Worm (Caenorhabditis elegans) whole organism, young adult: ENCODE measurements around the gene ceh-93.
A peak's percentile ranks its signal among the peaks of the same experiment; 100 is the strongest.

ENCODE experiments used
- B0035.1 ChIP-seq: sonication (generic microtip); optimal IDR thresholded peaks from 2 replicates; lab custom pipeline; 2016; ENCODE audit warnings: missing genetic modification characterization, mild to moderate bottlenecking, missing compliant biosample characterization, missing genotype, missing genetic modification reagents
- F22D6.2 ChIP-seq: sonication (generic microtip); optimal IDR thresholded peaks from 2 replicates; lab custom pipeline; 2016; ENCODE audit warnings: mild to moderate bottlenecking, missing genetic modification characterization, missing compliant biosample characterization
- F23B12.7 ChIP-seq: sonication (generic microtip); optimal IDR thresholded peaks from 2 replicates; lab custom pipeline; 2017; ENCODE audit warnings: missing genetic modification characterization, mild to moderate bottlenecking, missing compliant biosample characterization, antibody characterized with exemption, moderate library complexity; ENCODE audit not compliant: insufficient read depth
- F37B4.10 ChIP-seq: fragments of 200-800 bp; sonication (Bioruptor generic); IDR thresholded peaks from 2 replicates; pipeline ENCODE4 v1.3.6; 2022; ENCODE audit warnings: missing genetic modification characterization, missing compliant biosample characterization
- F39B2.1 ChIP-seq: fragments of 200-800 bp; sonication (Bioruptor generic); IDR thresholded peaks from 2 replicates; pipeline ENCODE4 v1.3.6; 2022; ENCODE audit warnings: missing genetic modification reagents, missing genetic modification characterization, missing compliant biosample characterization
- F49E8.2 ChIP-seq: sonication (generic microtip); optimal IDR thresholded peaks from 3 replicates; lab custom pipeline; 2017; ENCODE audit warnings: missing genetic modification characterization, mild to moderate bottlenecking, missing compliant biosample characterization, antibody characterized with exemption, moderate library complexity; ENCODE audit not compliant: insufficient read depth
- F57C9.4 ChIP-seq: sonication (generic microtip); optimal IDR thresholded peaks from 2 replicates; lab custom pipeline; 2017; ENCODE audit warnings: mild to moderate bottlenecking, missing genetic modification characterization, missing compliant biosample characterization
- K11D2.4 ChIP-seq: fragments of 200-800 bp; sonication (Bioruptor generic); IDR thresholded peaks from 2 replicates; pipeline ENCODE4 v1.3.6; 2022; ENCODE audit warnings: missing genetic modification reagents, missing genetic modification characterization, missing compliant biosample characterization
- Y53F4B.3 ChIP-seq: fragments of 200-800 bp; sonication (Bioruptor generic); IDR thresholded peaks from 2 replicates; pipeline ENCODE4 v1.3.6; 2022; ENCODE audit warnings: missing genetic modification reagents, missing genetic modification characterization, missing compliant biosample characterization
- Y53G8AR.9 ChIP-seq: fragments of 200-800 bp; sonication (Bioruptor generic); conservative IDR thresholded peaks from 2 replicates; pipeline ENCODE4 v1.3.6; 2022; ENCODE audit warnings: missing genetic modification reagents, missing genetic modification characterization, missing compliant biosample characterization
- aptf-3 ChIP-seq: fragments of 200-800 bp; sonication (Bioruptor generic); IDR thresholded peaks from 2 replicates; pipeline ENCODE4 v1.3.6; 2022; ENCODE audit warnings: missing genetic modification characterization, missing compliant biosample characterization
- attf-5 ChIP-seq: fragments of 200-800 bp; sonication (Bioruptor generic); optimal IDR thresholded peaks from 2 replicates; lab custom pipeline; 2018; ENCODE audit warnings: mild to moderate bottlenecking, missing genetic modification characterization, missing compliant biosample characterization
- bed-2 ChIP-seq: fragments of 200-800 bp; sonication (Bioruptor generic); IDR thresholded peaks from 2 replicates; pipeline ENCODE4 v1.3.6; 2022; ENCODE audit warnings: missing genetic modification reagents, missing genetic modification characterization, missing compliant biosample characterization
- cebp-2 ChIP-seq: fragments of 200-800 bp; sonication (Bioruptor generic); IDR thresholded peaks from 2 replicates; pipeline ENCODE4 v1.3.6; 2022; ENCODE audit warnings: missing genetic modification characterization, missing compliant biosample characterization
- ceh-79 ChIP-seq: sonication (generic microtip); optimal IDR thresholded peaks from 2 replicates; lab custom pipeline; 2017; ENCODE audit warnings: mild to moderate bottlenecking, missing genetic modification characterization, missing compliant biosample characterization
- ceh-91 ChIP-seq: fragments of 200-800 bp; sonication (Bioruptor generic); IDR thresholded peaks from 2 replicates; pipeline ENCODE4 v1.3.6; 2022; ENCODE audit warnings: missing genetic modification reagents, missing genetic modification characterization, missing compliant biosample characterization
- die-1 ChIP-seq: sonication (generic microtip); optimal IDR thresholded peaks from 2 replicates; lab custom pipeline; 2016; ENCODE audit warnings: missing genotype, mild to moderate bottlenecking, missing genetic modification characterization, missing compliant biosample characterization
- dpl-1 ChIP-seq: fragments of 150-350 bp; optimal IDR thresholded peaks from 2 replicates; lab custom pipeline; 2014; ENCODE audit warnings: missing biosample characterization, missing genetic modification reagents, missing genetic modification characterization
- fkh-3 ChIP-seq: sonication (generic microtip); optimal IDR thresholded peaks from 2 replicates; lab custom pipeline; 2016; ENCODE audit warnings: mild to moderate bottlenecking, missing genetic modification characterization, missing compliant biosample characterization
- hlh-26 ChIP-seq: fragments of 200-800 bp; sonication (Bioruptor generic); conservative IDR thresholded peaks from 2 replicates; pipeline ENCODE4 v1.3.6; 2022; ENCODE audit warnings: missing genetic modification reagents, missing genetic modification characterization, missing compliant biosample characterization
- lag-1 ChIP-seq: fragments of 200-800 bp; sonication (Bioruptor generic); IDR thresholded peaks from 2 replicates; pipeline ENCODE4 v1.3.6; 2022; ENCODE audit warnings: missing genetic modification reagents, missing genetic modification characterization, missing compliant biosample characterization
- let-526 ChIP-seq: fragments of 200-800 bp; sonication (Bioruptor generic); IDR thresholded peaks from 2 replicates; pipeline ENCODE4 v1.3.6; 2022; ENCODE audit warnings: missing genetic modification reagents, missing genetic modification characterization, missing compliant biosample characterization
- let-607 ChIP-seq, 2 experiments: fragments of 200-800 bp in 1 of 2; sonication (Bioruptor generic) in 1 of 2; sonication (generic microtip) in 1 of 2; optimal IDR thresholded peaks; 2 replicates each; lab custom pipeline; 2016 to 2018; ENCODE audit warnings: mild to moderate bottlenecking in 2 of 2, missing compliant biosample characterization in 2 of 2, missing genetic modification characterization in 2 of 2, moderate library complexity in 2 of 2, missing genotype in 1 of 2
- lin-26 ChIP-seq: fragments of 200-800 bp; sonication (Bioruptor generic); IDR thresholded peaks from 2 replicates; pipeline ENCODE4 v1.3.6; 2022; ENCODE audit warnings: missing genetic modification reagents, missing genetic modification characterization, missing compliant biosample characterization
- lin-35 ChIP-seq, 3 experiments: fragments of 150-350 bp in 2 of 3; sonication (generic microtip) in 1 of 3; optimal IDR thresholded peaks; 2 replicates each; lab custom pipeline; 2014 to 2018; ENCODE audit warnings: missing biosample characterization in 3 of 3, missing genetic modification characterization in 3 of 3, missing genetic modification reagents in 3 of 3
- lin-40 ChIP-seq: sonication (generic microtip); optimal IDR thresholded peaks from 2 replicates; lab custom pipeline; 2016; ENCODE audit warnings: missing genetic modification characterization, mild to moderate bottlenecking, missing compliant biosample characterization, missing genotype, missing genetic modification reagents
- lir-1 ChIP-seq: fragments of 200-800 bp; sonication (Bioruptor generic); conservative IDR thresholded peaks from 2 replicates; pipeline ENCODE4 v1.3.6; 2022; ENCODE audit warnings: missing genetic modification reagents, missing genetic modification characterization, missing compliant biosample characterization
- lsy-27 ChIP-seq: sonication (generic microtip); optimal IDR thresholded peaks from 2 replicates; lab custom pipeline; 2017; ENCODE audit warnings: missing genetic modification characterization, mild to moderate bottlenecking, missing compliant biosample characterization, antibody characterized with exemption, missing genotype, borderline replicate concordance; ENCODE audit not compliant: insufficient read depth
- madf-10 ChIP-seq: sonication (generic microtip); optimal IDR thresholded peaks from 2 replicates; lab custom pipeline; 2016; ENCODE audit warnings: mild to moderate bottlenecking, missing genetic modification characterization, missing compliant biosample characterization
- mel-28 ChIP-seq: sonication (generic microtip); optimal IDR thresholded peaks from 2 replicates; lab custom pipeline; 2016; ENCODE audit warnings: borderline replicate concordance, mild to moderate bottlenecking, missing genetic modification characterization, missing compliant biosample characterization
- mes-4 ChIP-seq: sonication (generic microtip); optimal IDR thresholded peaks from 2 replicates; lab custom pipeline; 2016; ENCODE audit warnings: missing genotype, missing genetic modification characterization, missing compliant biosample characterization
- mxl-1 ChIP-seq: sonication (generic microtip); optimal IDR thresholded peaks from 2 replicates; lab custom pipeline; 2016; ENCODE audit warnings: missing genetic modification characterization, missing compliant biosample characterization
- nfyb-1 ChIP-seq: fragments of 200-800 bp; sonication (Bioruptor generic); IDR thresholded peaks from 2 replicates; pipeline ENCODE4 v1.3.6; 2022; ENCODE audit warnings: missing genetic modification reagents, missing genetic modification characterization, missing compliant biosample characterization
- nhr-179 ChIP-seq: sonication (generic microtip); optimal IDR thresholded peaks from 2 replicates; lab custom pipeline; 2016; ENCODE audit warnings: mild to moderate bottlenecking, missing genetic modification characterization, missing compliant biosample characterization
- nhr-80 ChIP-seq: sonication (generic microtip); optimal IDR thresholded peaks from 2 replicates; lab custom pipeline; 2016; ENCODE audit warnings: missing genetic modification characterization, missing compliant biosample characterization
- rec-8 ChIP-seq, 2 experiments: sonication (generic microtip); optimal IDR thresholded peaks; 2 replicates each; lab custom pipeline; 2016; ENCODE audit warnings: mild to moderate bottlenecking in 2 of 2, missing genetic modification characterization in 2 of 2, missing genetic modification reagents in 2 of 2, missing genotype in 2 of 2, missing biosample characterization in 1 of 2, missing compliant biosample characterization in 1 of 2, moderate library complexity in 1 of 2
- rpc-1 ChIP-seq, 2 experiments: fragments of 150-350 bp in 1 of 2; sonication (generic microtip) in 1 of 2; optimal IDR thresholded peaks; 2 replicates each; lab custom pipeline; 2014 to 2018; ENCODE audit warnings: missing biosample characterization in 1 of 2, missing genetic modification characterization in 1 of 2, missing genetic modification reagents in 1 of 2, missing genotype in 1 of 2
- snpc-1.3 ChIP-seq: sonication (generic microtip); optimal IDR thresholded peaks from 2 replicates; lab custom pipeline; 2017; ENCODE audit warnings: missing genetic modification characterization, mild to moderate bottlenecking, missing compliant biosample characterization, antibody characterized with exemption, moderate library complexity, missing genotype, missing genetic modification reagents; ENCODE audit not compliant: insufficient read depth
- somi-1 ChIP-seq: fragments of 200-800 bp; sonication (Bioruptor generic); optimal IDR thresholded peaks from 2 replicates; lab custom pipeline; 2018; ENCODE audit warnings: mild to moderate bottlenecking, missing genetic modification characterization, missing compliant biosample characterization
- tbp1 ChIP-seq: fragments of 200-800 bp; sonication (Bioruptor generic); optimal IDR thresholded peaks from 2 replicates; lab custom pipeline; 2018; ENCODE audit warnings: mild to moderate bottlenecking, missing genetic modification characterization, missing compliant biosample characterization
- ztf-25 ChIP-seq: fragments of 200-800 bp; sonication (Bioruptor generic); IDR thresholded peaks from 2 replicates; pipeline ENCODE4 v1.3.6; 2022; ENCODE audit warnings: missing genetic modification reagents, missing genetic modification characterization, missing compliant biosample characterization
- ztf-28 ChIP-seq: fragments of 200-800 bp; sonication (Bioruptor generic); IDR thresholded peaks from 2 replicates; pipeline ENCODE4 v1.3.6; 2022; ENCODE audit warnings: missing genetic modification reagents, missing genetic modification characterization, missing compliant biosample characterization
- ztf-3 ChIP-seq: fragments of 200-800 bp; sonication (Bioruptor generic); optimal IDR thresholded peaks from 2 replicates; lab custom pipeline; 2018; ENCODE audit warnings: mild to moderate bottlenecking, missing genetic modification characterization, missing compliant biosample characterization
- ztf-6 ChIP-seq: fragments of 200-800 bp; sonication (Bioruptor generic); IDR thresholded peaks from 2 replicates; pipeline ENCODE4 v1.3.6; 2022; ENCODE audit warnings: missing genetic modification reagents, missing genetic modification characterization, missing compliant biosample characterization

Gene ceh-93

ce11 chrX:381029-381428, 7.6 kb downstream of the ceh-93 start (continued):
- TF ChIP-seq bed-2 (GFP tag; lab: Robert Waterston, UW) (no peak), ztf-3 (GFP tag; lab: Kevin White, UChicago) (no peak), lsy-27 (tag; lab: Kevin White, UChicago) (no peak), lin-40 (peak; percentile 26), lag-1 (GFP tag; lab: Robert Waterston, UW) (no peak), ztf-25 (GFP tag; lab: Robert Waterston, UW) (no peak), attf-5 (peak; percentile 45), nhr-179 (tag; lab: Kevin White, UChicago) (no peak), lin-26 (GFP tag; lab: Robert Waterston, UW) (no peak), K11D2.4 (GFP tag; lab: Robert Waterston, UW) (no peak), B0035.1 (tag; lab: Kevin White, UChicago) (no peak), lir-1 (no peak), let-526 (GFP tag; lab: Robert Waterston, UW) (no peak), mxl-1 (tag; lab: Kevin White, UChicago) (no peak), ztf-6 (GFP tag; lab: Robert Waterston, UW) (no peak), fkh-3 (tag; lab: Kevin White, UChicago) (no peak), F39B2.1 (GFP tag; lab: Robert Waterston, UW) (no peak), nfyb-1 (GFP tag; lab: Robert Waterston, UW) (no peak), F37B4.10 (GFP tag; lab: Robert Waterston, UW) (no peak), F23B12.7 (tag; lab: Kevin White, UChicago) (no peak), ceh-79 (tag; lab: Kevin White, UChicago) (no peak), cebp-2 (no peak), let-607 (tag; optimal IDR thresholded peaks at IDR 0.05; lab: Kevin White, UChicago) (peak; percentile 57 to 62), die-1 (tag; lab: Kevin White, UChicago) (no peak), aptf-3 (GFP tag; lab: Robert Waterston, UW) (no peak), ztf-28 (no peak), F22D6.2 (tag; lab: Kevin White, UChicago) (no peak), snpc-1.3 (tag; lab: Kevin White, UChicago) (no peak), nhr-80 (tag; lab: Kevin White, UChicago) (peak; percentile 16), hlh-26 (GFP tag; lab: Robert Waterston, UW) (no peak), rec-8 (tag; optimal IDR thresholded peaks at IDR 0.05; lab: Kevin White, UChicago) (no peak), Y53F4B.3 (GFP tag; lab: Robert Waterston, UW) (no peak), mes-4 (no peak), madf-10 (tag; lab: Kevin White, UChicago) (no peak), F49E8.2 (tag; lab: Kevin White, UChicago) (no peak)

DNA sequence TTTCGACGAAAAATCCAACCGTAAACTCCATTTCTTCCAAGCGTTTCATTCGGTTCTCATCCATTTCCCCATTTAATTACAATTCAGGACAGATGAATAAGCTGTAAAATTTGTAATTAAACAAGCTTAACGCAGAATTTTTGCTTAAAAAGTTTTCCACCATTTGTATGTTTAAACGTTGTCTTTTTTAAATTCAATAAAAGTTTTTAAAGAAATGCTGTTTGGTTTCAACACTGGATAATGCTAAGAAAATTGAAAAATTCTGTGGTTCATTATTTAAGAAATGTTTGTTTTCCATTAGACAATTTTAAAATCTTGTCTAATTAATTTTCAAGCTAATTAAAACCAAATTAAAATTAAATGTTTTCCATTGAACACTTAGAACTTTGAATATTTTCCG, 8.1 kb downstream of the ceh-93 start, which contains the start of gene R04A9.3:
R04A9.3 (minus strand) TSS at position 101 of the 400 bp plus-strand sequence.
- TF ChIP-seq lin-40 (no peak), lin-35 (GFP tag; optimal IDR thresholded peaks at IDR 0.05; lab: Kevin White, UChicago) (no peak), F57C9.4 (no peak), ztf-6 (GFP tag; lab: Robert Waterston, UW) (no peak), rec-8 (tag; optimal IDR thresholded peaks at IDR 0.05; lab: Kevin White, UChicago) (no peak), tbp1 (no peak), rpc-1 (optimal IDR thresholded peaks at IDR 0.05; lab: Kevin White, UChicago) (no peak), rpc-1 (tag; optimal IDR thresholded peaks at IDR 0.05; lab: Kevin White, UChicago) (no peak), hlh-26 (GFP tag; lab: Robert Waterston, UW) (no peak), lir-1 (no peak), dpl-1 (GFP tag; lab: Kevin White, UChicago) (no peak), mel-28 (tag; lab: Kevin White, UChicago) (no peak), ceh-91 (GFP tag; lab: Robert Waterston, UW) (no peak), Y53G8AR.9 (GFP tag; lab: Robert Waterston, UW) (no peak), somi-1 (GFP tag; lab: Kevin White, UChicago) (no peak)
